ENCODE assay signal across 1 fruit fly cellular context in the genomic region with DNA sequence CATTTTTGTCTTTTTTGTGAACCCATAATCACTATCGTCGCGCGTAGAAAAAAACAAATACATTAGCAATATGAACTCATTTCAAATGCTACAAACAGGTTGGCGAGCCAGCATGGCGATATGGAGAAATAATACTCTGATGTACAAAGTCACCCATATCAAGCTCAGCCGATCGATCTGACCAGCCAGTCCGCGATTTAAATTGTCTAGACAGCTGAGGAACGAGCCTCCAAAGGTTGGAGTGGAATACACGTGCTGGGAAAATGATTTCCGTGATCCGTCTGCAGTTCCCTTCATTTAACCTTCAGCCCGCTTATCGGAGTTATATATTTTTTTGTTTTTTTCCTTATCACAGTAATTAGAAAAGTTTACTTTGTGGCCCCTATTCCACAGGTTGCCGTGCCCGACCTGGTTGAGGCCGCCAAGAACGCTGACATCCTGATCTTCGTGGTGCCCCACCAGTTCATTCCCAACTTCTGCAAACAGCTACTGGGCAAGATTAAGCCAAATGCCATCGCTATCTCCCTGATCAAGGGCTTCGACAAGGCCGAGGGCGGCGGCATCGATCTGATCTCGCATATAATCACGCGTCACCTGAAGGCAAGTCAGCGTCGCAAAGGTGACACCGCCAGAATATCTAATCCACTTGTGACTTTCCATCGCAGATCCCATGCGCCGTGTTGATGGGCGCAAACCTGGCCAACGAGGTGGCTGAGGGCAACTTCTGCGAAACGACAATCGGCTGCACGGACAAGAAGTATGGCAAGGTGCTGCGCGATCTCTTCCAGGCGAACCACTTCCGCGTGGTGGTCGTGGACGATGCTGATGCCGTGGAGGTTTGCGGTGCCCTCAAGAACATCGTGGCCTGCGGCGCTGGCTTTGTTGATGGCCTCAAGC.
TF ChIP-seq lines count a peak whose summit lies in the region.

No protein-coding gene starts in this region.

TF ChIP-seq in whole organism, embryonic, 481 proteins besides CTCF, POLR2A, EP300 and RAD21 (continued from another document):
- TF ChIP-seq dysf (GFP tag; IDR thresholded peaks at IDR 0.05; lab: Robert Waterston, UW) (0 out of 3 replicates have a peak, but pooled peaks have one; percentile 54), Dll (GFP tag; IDR thresholded peaks at IDR 0.05; lab: Robert Waterston, UW; ENCODE audit: partially characterized antibody) (no peak), grn (GFP tag; optimal IDR thresholded peaks at IDR 0.05; lab: Kevin White, UChicago) (peak; percentile 88), CG8478 (optimal IDR thresholded peaks at IDR 0.05; lab: Kevin White, UChicago) (peak; percentile 43), Eip74EF (GFP tag; optimal IDR thresholded peaks at IDR 0.05; lab: Kevin White, UChicago) (peak; percentile 61 to 85), seq (GFP tag; IDR thresholded peaks at IDR 0.05; lab: Robert Waterston, UW) (no peak), B-H2 (GFP tag; optimal IDR thresholded peaks at IDR 0.05; lab: Kevin White, UChicago) (peak; percentile 57), CG11560 (tag; IDR thresholded peaks at IDR 0.05; lab: Robert Waterston, UW) (0 out of 3 replicates have a peak, but pooled peaks have one; percentile 60), hbn (GFP tag; IDR thresholded peaks at IDR 0.05; lab: Robert Waterston, UW; ENCODE audit: partially characterized antibody) (no peak), ftz-f1 (GFP tag; optimal IDR thresholded peaks at IDR 0.05; lab: Kevin White, UChicago) (peak; percentile 81), CG12769 (tag; optimal IDR thresholded peaks at IDR 0.05; lab: Kevin White, UChicago) (peak; percentile 81), CG7987 (GFP tag; optimal IDR thresholded peaks at IDR 0.05; lab: Kevin White, UChicago) (peak; percentile 74), CG18011 (GFP tag; optimal IDR thresholded peaks at IDR 0.05; lab: Kevin White, UChicago) (no peak), Neu2 (GFP tag; optimal IDR thresholded peaks at IDR 0.05; lab: Kevin White, UChicago; ENCODE audit: borderline replicate concordance) (no peak)
